Worm (Caenorhabditis elegans) whole organism, midembryonic: Measurements from ENCODE around the gene mpz-6.
"Not testable (repeated sequence)": the region's sequence is repeated elsewhere in the genome, so short reads cannot be mapped to it uniquely, and the experiment has no call there.

ENCODE experiments used
- T22C8.4 ChIP-seq: fragments of 200-800 bp; sonication (Bioruptor generic); IDR thresholded peaks from 2 replicates; pipeline ENCODE4 v1.3.6; 2022; ENCODE audit warnings: missing genetic modification characterization, missing compliant biosample characterization
- cog-1 ChIP-seq: sonication (generic microtip); optimal IDR thresholded peaks from 2 replicates; lab custom pipeline; 2016; ENCODE audit warnings: missing genetic modification characterization, missing compliant biosample characterization
- flt-1 ChIP-seq: fragments of 200-800 bp; sonication (Bioruptor generic); IDR thresholded peaks from 2 replicates; pipeline ENCODE4 v1.3.6; 2022; ENCODE audit warnings: missing genetic modification characterization, missing compliant biosample characterization
- klf-2 ChIP-seq: fragments of 200-800 bp; sonication (Bioruptor generic); conservative IDR thresholded peaks from 2 replicates; pipeline ENCODE4 v1.3.6; 2022; ENCODE audit warnings: missing genetic modification reagents, missing genetic modification characterization, missing compliant biosample characterization
- med-1 ChIP-seq: sonication (generic microtip); optimal IDR thresholded peaks from 2 replicates; lab custom pipeline; 2017; ENCODE audit warnings: missing genetic modification characterization, mild to moderate bottlenecking, missing compliant biosample characterization, antibody characterized with exemption, missing genetic modification reagents; ENCODE audit not compliant: insufficient read depth
- ref-1 ChIP-seq: fragments of 200-800 bp; sonication (Bioruptor generic); conservative IDR thresholded peaks from 2 replicates; pipeline ENCODE4 v1.3.6; 2022; ENCODE audit warnings: missing genetic modification reagents, missing genetic modification characterization, missing compliant biosample characterization
- tab-1 ChIP-seq: fragments of 200-800 bp; sonication (Bioruptor generic); IDR thresholded peaks from 2 replicates; pipeline ENCODE4 v1.3.6; 2022; ENCODE audit warnings: missing genetic modification characterization, missing compliant biosample characterization
- ztf-23 ChIP-seq: fragments of 200-800 bp; sonication (Bioruptor generic); IDR thresholded peaks from 2 replicates; pipeline ENCODE4 v1.3.6; 2022; ENCODE audit warnings: missing genetic modification reagents, missing genetic modification characterization, missing compliant biosample characterization
- ztf-29 ChIP-seq: fragments of 200-800 bp; sonication (Bioruptor generic); IDR thresholded peaks from 2 replicates; pipeline ENCODE4 v1.3.6; 2022; ENCODE audit warnings: missing genetic modification reagents, missing genetic modification characterization, missing compliant biosample characterization

mpz-6 gene

DNA sequence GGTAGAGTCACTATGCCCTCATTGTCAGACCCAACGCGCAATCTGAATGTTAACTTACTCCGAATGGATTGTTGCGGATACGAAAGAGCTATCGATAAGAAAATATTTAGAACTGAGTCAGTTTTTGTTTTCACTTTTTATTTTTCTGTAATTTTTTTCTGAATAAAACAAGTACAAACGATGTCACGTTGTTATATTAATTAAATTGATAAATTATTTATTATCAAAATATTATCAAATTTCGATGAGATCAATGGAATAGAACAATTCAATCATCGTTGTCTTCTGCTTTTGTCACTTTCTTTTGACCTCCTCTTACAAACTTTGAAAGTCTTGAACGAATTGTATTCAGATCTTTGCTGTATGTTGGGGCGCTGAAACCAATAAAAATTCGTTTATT is at the start of gene mpz-6:
Gene mpz-6 (minus strand): TSS at position 101 of the 400 bp plus-strand sequence.
- TF ChIP-seq ztf-29, result no peak
- TF ChIP-seq tab-1 (GFP tag; lab: Robert Waterston, UW), result no peak
- TF ChIP-seq med-1 (GFP tag; lab: Kevin White, UChicago), result no peak
- no peak for TF ChIP-seq flt-1 (GFP tag; lab: Robert Waterston, UW)
- TF ChIP-seq ref-1 (GFP tag; lab: Robert Waterston, UW), result no peak
- no peak for TF ChIP-seq klf-2 (GFP tag; lab: Robert Waterston, UW)
- no peak for TF ChIP-seq cog-1
- TF ChIP-seq T22C8.4 (GFP tag; lab: Robert Waterston, UW), result no peak

DNA sequence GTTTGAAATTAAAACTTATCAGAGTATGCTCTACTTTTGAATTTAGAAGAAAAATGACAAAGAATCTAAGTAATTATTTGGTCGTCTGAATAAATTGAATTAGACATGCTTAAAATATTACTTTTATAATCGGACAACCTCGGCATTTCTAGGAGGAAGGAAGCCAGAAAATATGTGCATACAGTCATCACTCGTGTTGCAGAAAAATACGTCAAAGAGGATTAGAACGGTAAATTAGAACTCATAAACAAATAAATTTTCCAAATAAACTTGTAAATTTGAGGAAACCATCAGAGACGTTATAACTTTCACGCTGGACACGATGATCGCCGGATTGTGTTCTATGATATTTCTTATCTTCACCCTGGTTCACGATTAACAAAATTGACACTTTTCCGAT is 47.4 kb upstream of the mpz-6 start, which contains the start of gene chil-19:
Gene chil-19 (minus strand): TSS at position 101 of the 400 bp plus-strand sequence.
- TF ChIP-seq med-1 (GFP tag; lab: Kevin White, UChicago), result no peak
- TF ChIP-seq tab-1 (GFP tag; lab: Robert Waterston, UW), result no peak
- no peak for TF ChIP-seq ref-1 (GFP tag; lab: Robert Waterston, UW)
- no peak for TF ChIP-seq cog-1
- TF ChIP-seq T22C8.4 (GFP tag; lab: Robert Waterston, UW), result no peak

DNA sequence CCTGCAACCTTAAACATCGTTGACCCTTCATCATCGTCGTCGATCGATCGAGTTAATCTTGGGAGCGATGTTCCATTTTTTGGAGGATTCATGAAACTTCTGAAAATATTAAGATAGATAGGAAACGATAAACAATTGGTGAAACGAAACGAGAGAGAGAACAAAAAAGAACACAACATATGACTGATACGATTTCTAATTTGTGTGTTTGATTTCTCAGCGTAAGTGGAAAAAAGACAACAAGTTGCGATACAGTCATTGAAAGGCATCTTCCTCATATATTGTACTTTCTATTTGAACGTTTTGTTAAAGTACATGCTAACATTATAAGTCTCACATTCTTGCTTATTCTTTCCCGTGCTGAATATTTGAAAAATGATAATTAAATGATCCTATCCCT is 45.3 kb upstream of the mpz-6 start, which contains the start of gene R09D1.12:
Gene R09D1.12 (minus strand): TSS at position 101 of the 400 bp plus-strand sequence.
- not testable (repeated sequence) for TF ChIP-seq klf-2 (GFP tag; lab: Robert Waterston, UW); ztf-23 (GFP tag; lab: Robert Waterston, UW); ztf-29

DNA sequence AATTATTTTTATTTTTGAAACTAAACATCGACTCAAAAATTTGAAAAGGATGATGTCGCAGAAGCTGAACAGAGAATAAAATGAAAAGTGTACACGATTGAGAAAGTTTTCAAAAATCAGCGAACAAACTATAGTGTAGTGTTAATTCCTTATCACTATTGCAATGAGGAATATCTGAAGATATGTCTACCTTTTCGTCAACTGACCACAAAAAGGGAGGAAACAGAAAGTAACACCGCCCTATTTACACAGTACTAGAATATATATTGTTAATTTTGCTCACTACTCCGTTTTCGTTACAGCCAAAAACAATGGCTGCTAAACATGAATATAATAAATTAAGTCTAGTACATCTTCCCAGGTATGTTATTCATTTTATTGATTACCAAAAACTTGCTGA is 41.0 kb upstream of the mpz-6 start, which contains the start of gene chil-18:
Gene chil-18 (plus strand): TSS at position 301 of the 400 bp plus-strand sequence.
- no peak for TF ChIP-seq klf-2 (GFP tag; lab: Robert Waterston, UW)
- no peak for TF ChIP-seq cog-1
- no peak for TF ChIP-seq med-1 (GFP tag; lab: Kevin White, UChicago)
- no peak for TF ChIP-seq ztf-23 (GFP tag; lab: Robert Waterston, UW)

DNA sequence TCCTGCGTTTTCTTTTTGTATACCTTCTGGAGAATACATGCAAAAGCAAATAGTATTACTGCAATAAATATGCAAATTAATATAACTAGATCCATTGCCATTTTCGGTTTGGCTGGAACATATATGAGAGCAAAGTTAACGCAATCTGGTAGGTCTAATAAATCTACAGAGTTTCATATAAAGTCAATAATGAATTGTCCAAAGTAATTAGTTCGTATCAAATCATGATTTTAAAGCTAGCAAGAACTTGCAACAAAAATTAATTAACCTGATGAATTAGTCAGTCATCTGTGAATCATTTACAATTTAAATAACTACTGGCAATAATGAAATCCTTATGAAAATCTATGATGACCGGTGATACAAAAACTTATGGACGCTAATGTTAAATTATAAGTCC is 38.4 kb upstream of the mpz-6 start, which contains the start of gene R09D1.13:
Gene R09D1.13 (minus strand): TSS at position 101 of the 400 bp plus-strand sequence.
- TF ChIP-seq ztf-23 (GFP tag; lab: Robert Waterston, UW) (no peak), ztf-29 (no peak), med-1 (GFP tag; lab: Kevin White, UChicago) (no peak), ref-1 (GFP tag; lab: Robert Waterston, UW) (no peak), flt-1 (GFP tag; lab: Robert Waterston, UW) (no peak), klf-2 (GFP tag; lab: Robert Waterston, UW) (no peak), tab-1 (GFP tag; lab: Robert Waterston, UW) (no peak), cog-1 (no peak), T22C8.4 (GFP tag; lab: Robert Waterston, UW) (no peak)

DNA sequence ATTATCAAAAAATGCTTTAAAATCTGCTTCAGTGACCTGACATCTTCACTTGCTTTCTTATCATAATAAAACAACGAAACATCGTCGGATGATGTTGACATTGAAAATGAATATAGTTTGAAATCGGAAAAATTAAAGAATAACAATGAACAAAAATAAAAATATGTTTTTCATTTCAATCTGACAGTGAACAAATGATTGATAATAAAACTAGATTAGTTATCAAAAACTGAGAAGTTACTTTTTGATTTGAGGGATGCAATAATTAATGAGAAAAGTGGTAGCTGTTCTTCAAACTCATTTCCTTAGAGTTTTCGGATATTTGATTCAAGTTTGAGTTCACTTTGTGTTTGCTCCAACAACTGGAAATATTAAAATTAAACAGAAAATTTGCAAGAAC is 36.6 kb upstream of the mpz-6 start, which contains the start of gene chil-15:
Gene chil-15 (minus strand): TSS at position 101 of the 400 bp plus-strand sequence.
- TF ChIP-seq T22C8.4 (GFP tag; lab: Robert Waterston, UW) (no peak), ztf-23 (GFP tag; lab: Robert Waterston, UW) (no peak), klf-2 (GFP tag; lab: Robert Waterston, UW) (no peak), ref-1 (GFP tag; lab: Robert Waterston, UW) (no peak), tab-1 (GFP tag; lab: Robert Waterston, UW) (no peak), cog-1 (no peak), ztf-29 (no peak), med-1 (GFP tag; lab: Kevin White, UChicago) (no peak), flt-1 (GFP tag; lab: Robert Waterston, UW) (no peak)

DNA sequence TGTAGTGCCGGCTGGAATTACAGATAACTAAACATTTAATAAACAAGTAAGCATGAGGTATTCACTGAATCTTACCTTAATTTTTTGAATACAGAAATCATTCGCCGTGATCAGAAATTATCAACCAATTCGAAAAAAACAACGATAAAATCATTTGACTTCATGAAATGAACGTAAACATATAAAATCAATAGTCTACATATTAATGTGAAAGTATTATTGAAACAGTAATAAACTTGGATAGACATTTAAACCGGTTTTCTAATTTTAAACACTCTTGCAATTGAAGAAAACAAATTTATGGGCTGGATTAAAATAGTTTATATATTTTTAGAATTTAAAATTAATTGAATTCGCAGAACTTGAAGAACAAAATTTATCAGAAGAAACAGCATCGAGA is 34.9 kb upstream of the mpz-6 start, which contains the start of gene chil-16:
Gene chil-16 (minus strand): TSS at position 101 of the 400 bp plus-strand sequence.
- TF ChIP-seq T22C8.4 (GFP tag; lab: Robert Waterston, UW), result no peak
- TF ChIP-seq ref-1 (GFP tag; lab: Robert Waterston, UW), result no peak
- no peak for TF ChIP-seq klf-2 (GFP tag; lab: Robert Waterston, UW)
- TF ChIP-seq flt-1 (GFP tag; lab: Robert Waterston, UW), result no peak
- TF ChIP-seq ztf-23 (GFP tag; lab: Robert Waterston, UW), result no peak
- no peak for TF ChIP-seq med-1 (GFP tag; lab: Kevin White, UChicago)
- no peak for TF ChIP-seq tab-1 (GFP tag; lab: Robert Waterston, UW)
- TF ChIP-seq ztf-29, result no peak
- no peak for TF ChIP-seq cog-1

DNA sequence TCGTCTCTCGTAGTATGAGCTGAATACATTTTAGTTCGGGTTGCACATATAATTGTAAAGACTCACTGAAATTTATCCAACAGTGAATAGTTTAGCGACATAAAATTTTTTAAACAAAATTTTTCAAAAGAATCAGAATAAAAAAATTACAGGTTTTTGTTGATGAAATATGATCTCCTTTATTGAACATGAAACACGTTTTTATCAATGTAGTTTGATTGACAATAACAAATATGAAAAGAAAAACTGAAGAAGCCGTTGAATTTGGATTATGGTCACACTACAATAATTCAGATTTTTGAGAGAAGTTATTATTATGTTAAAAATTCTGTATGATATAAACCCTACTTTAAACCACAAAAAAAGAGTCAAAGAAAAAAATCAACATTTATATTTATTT is 33.1 kb upstream of the mpz-6 start, which contains the start of gene chil-17:
Gene chil-17 (minus strand): TSS at position 101 of the 400 bp plus-strand sequence.
- TF ChIP-seq cog-1 (no peak), med-1 (GFP tag; lab: Kevin White, UChicago) (no peak), klf-2 (GFP tag; lab: Robert Waterston, UW) (no peak)

DNA sequence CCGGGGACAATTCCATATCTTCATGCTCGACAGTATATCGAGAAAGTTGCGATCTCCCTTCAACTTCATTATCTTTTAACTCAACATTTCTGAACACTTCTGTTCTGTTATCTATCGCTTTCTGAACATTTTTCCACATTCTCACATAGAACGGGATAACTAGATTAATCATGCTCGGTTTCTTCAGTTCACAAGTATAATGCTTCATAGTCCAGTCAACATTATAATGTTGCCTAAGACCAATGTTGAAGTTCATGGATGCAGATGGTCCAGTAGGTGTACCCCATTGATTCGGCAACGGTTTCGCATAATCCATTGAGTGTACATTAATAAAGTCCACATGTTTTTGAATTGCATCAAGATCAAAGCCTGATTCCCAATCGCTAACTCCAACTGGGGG is 31.9 kb upstream of the mpz-6 start:
- TF ChIP-seq med-1 (GFP tag; lab: Kevin White, UChicago) (no peak), flt-1 (GFP tag; lab: Robert Waterston, UW) (no peak), tab-1 (GFP tag; lab: Robert Waterston, UW) (no peak), ztf-23 (GFP tag; lab: Robert Waterston, UW) (no peak), klf-2 (GFP tag; lab: Robert Waterston, UW) (no peak), T22C8.4 (GFP tag; lab: Robert Waterston, UW) (no peak), cog-1 (no peak), ref-1 (GFP tag; lab: Robert Waterston, UW) (no peak), ztf-29 (no peak)

DNA sequence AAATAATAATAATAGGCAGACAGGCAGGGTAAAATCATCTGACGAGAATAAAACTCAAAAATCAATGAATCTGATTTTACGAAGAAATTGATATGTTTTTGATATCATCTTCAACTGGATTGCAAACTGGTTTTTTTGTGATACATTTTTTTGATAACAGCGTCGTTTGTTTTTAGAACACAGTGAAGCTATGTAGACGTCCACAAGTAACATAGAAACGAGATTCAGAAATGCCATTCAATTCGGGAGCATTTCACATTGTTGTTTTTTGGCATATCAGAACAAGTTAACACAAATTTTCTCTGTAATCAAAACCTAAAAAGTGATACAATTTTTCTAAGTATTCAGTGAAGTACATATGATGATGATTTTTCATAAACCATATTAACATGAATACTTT is 31.3 kb upstream of the mpz-6 start, which contains the start of gene chil-13:
Gene chil-13 (minus strand): TSS at position 101 of the 400 bp plus-strand sequence.
- TF ChIP-seq ztf-29 (no peak), tab-1 (GFP tag; lab: Robert Waterston, UW) (no peak), flt-1 (GFP tag; lab: Robert Waterston, UW) (no peak), ztf-23 (GFP tag; lab: Robert Waterston, UW) (no peak), ref-1 (GFP tag; lab: Robert Waterston, UW) (no peak), med-1 (GFP tag; lab: Kevin White, UChicago) (no peak), T22C8.4 (GFP tag; lab: Robert Waterston, UW) (no peak), cog-1 (no peak), klf-2 (GFP tag; lab: Robert Waterston, UW) (no peak)
